Worm (Caenorhabditis elegans) whole organism, L4 larva: ENCODE measurements around the gene C37E2.2.

Experiments used
- T26A8.4 ChIP-seq: fragments of 200-800 bp; sonication (Bioruptor generic); IDR thresholded peaks from 2 replicates; pipeline ENCODE4 v1.3.6; 2022; ENCODE audit warnings: missing genetic modification characterization, missing compliant biosample characterization
- ama-1 ChIP-seq: fragments of 150-350 bp; optimal IDR thresholded peaks from 2 replicates; lab custom pipeline; 2014; ENCODE audit warnings: inconsistent platforms, mixed read lengths
- hlh-30 ChIP-seq: sonication (generic microtip); optimal IDR thresholded peaks from 2 replicates; lab custom pipeline; 2017; ENCODE audit warnings: antibody characterized with exemption, mild to moderate bottlenecking, missing genetic modification characterization, missing compliant biosample characterization; ENCODE audit not compliant: insufficient read depth
- lsy-2 ChIP-seq, 2 experiments: fragments of 150-350 bp in 1 of 2; sonication (generic microtip) in 1 of 2; optimal IDR thresholded peaks; 2 replicates each; lab custom pipeline; 2014 to 2017; ENCODE audit warnings: missing biosample characterization in 2 of 2, missing genetic modification characterization in 2 of 2
- madf-5 ChIP-seq, 2 experiments: fragments of 200-800 bp; sonication (Bioruptor generic); IDR thresholded peaks; 2 replicates each; pipeline ENCODE4 v1.3.6; 2022; ENCODE audit warnings: missing compliant biosample characterization in 2 of 2, missing genetic modification characterization in 2 of 2
- nhr-6 ChIP-seq: fragments of 150-350 bp; optimal IDR thresholded peaks from 2 replicates; lab custom pipeline; 2014; ENCODE audit warnings: missing biosample characterization, missing genetic modification characterization
- unc-62 ChIP-seq, 3 experiments: fragments of 150-350 bp in 1 of 3; sonication (generic microtip); optimal IDR thresholded peaks in 2 of 3; peaks in 1 of 3; 1 replicate in 1 of 3; 2 replicates in 2 of 3; lab custom pipeline; 2014 to 2017; ENCODE audit warnings: missing biosample characterization in 3 of 3, missing genetic modification characterization in 3 of 3, missing genetic modification reagents in 3 of 3, missing genotype in 1 of 3

ce11 chrX:14134244-14134643 lies 41.6 kb upstream of the C37E2.2 start, which contains the start of gene F28H6.8:
- no peak for TF ChIP-seq lsy-2 (tag; optimal IDR thresholded peaks at IDR 0.05; lab: Kevin White, UChicago)
- TF ChIP-seq madf-5 (GFP tag; IDR thresholded peaks at IDR 0.05; lab: Robert Waterston, UW), result no peak
- TF ChIP-seq ama-1, result no peak
- no peak for TF ChIP-seq nhr-6 (tag; lab: Kevin White, UChicago)
- peak in 1 of 2 experiments; percentile 71 for TF ChIP-seq unc-62 (GFP tag; optimal IDR thresholded peaks at IDR 0.05 in 1 of 2; lab: Kevin White, UChicago)
- TF ChIP-seq unc-62 (tag; optimal IDR thresholded peaks at IDR 0.05; lab: Kevin White, UChicago), result no peak
- no peak for TF ChIP-seq T26A8.4 (GFP tag; lab: Robert Waterston, UW)
- no peak for TF ChIP-seq hlh-30 (tag; lab: Kevin White, UChicago)
